Fruit fly (Drosophila melanogaster): ENCODE results near the gene CG31917.
A peak's percentile ranks its signal among the peaks of the same experiment; 100 is the strongest.

CG31917 gene

DNA sequence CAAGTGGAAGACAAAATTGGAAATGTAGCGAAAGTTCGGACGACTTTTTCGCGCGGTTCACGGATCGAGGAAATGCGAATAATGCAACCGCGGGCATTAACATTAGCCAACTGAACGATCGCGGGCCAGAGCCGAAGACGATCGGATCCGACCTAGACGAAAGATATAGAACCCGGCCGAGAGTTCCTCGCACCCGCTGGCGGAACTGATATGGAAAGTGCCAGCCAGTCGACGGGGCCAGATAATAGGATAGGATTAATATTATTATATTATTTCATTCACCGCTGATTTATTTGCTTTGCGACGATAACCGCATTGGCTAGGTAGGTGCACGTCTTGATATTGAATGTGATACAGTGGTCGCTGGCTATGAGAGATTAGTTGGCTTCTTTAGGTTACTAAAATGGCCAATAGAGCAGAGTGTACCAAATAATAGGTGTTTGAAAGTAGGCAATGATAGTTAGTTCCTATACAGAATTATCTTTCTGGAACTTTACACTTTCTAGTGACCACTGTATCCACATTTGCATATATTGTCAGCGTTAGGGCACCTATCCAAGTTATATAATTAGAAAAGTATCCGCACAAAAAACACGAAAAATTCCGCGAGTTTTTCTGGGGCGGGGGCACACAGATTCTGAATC lies 11.1 kb downstream of the CG31917 start (continued):
- TF ChIP-seq fd96Cb (tag; optimal IDR thresholded peaks at IDR 0.05) (peak; percentile 76), Sox100B (GFP tag; optimal IDR thresholded peaks at IDR 0.05) (peak; percentile 30), CG4282 (GFP tag; optimal IDR thresholded peaks at IDR 0.05) (no peak), CG11398 (GFP tag; optimal IDR thresholded peaks at IDR 0.05) (no peak), CG8765 (GFP tag; IDR thresholded peaks at IDR 0.05) (peak; percentile 51; the same call in 1 of the 2 replicates), CG9817 (tag; optimal IDR thresholded peaks at IDR 0.05) (peak; percentile 65), CG4707 (GFP tag; optimal IDR thresholded peaks at IDR 0.05) (peak; percentile 56), twi (tag; optimal IDR thresholded peaks at IDR 0.05) (no peak), Hr39 (optimal IDR thresholded peaks at IDR 0.05) (no peak), zf30C (GFP tag; optimal IDR thresholded peaks at IDR 0.05) (no peak), Jarid2 (GFP tag; optimal IDR thresholded peaks at IDR 0.05) (no peak), ac (GFP tag; optimal IDR thresholded peaks at IDR 0.05) (no peak), lola (GFP tag; optimal IDR thresholded peaks at IDR 0.05) (peak in 1 of 3 experiments; percentile 47), kay (GFP tag; optimal IDR thresholded peaks at IDR 0.05) (no peak), Blimp-1 (GFP tag; optimal IDR thresholded peaks at IDR 0.05) (peak; percentile 62), CG4360 (GFP tag; IDR thresholded peaks at IDR 0.05) (no peak), CG6813 (GFP tag; optimal IDR thresholded peaks at IDR 0.05) (peak; percentile 53), vfl (GFP tag; optimal IDR thresholded peaks at IDR 0.05) (peak; percentile 19), CG14667 (GFP tag; IDR thresholded peaks at IDR 0.05) (peak; percentile 65), Taf1 (GFP tag; IDR thresholded peaks at IDR 0.05) (peak; percentile 68), sna (GFP tag; IDR thresholded peaks at IDR 0.05; ENCODE audit: partially characterized antibody) (no peak), bigmax (GFP tag; optimal IDR thresholded peaks at IDR 0.05) (no peak), Eip74EF (GFP tag; optimal IDR thresholded peaks at IDR 0.05) (no peak), CG7372 (GFP tag; IDR thresholded peaks at IDR 0.05) (peak; percentile 63), row (GFP tag; IDR thresholded peaks at IDR 0.05) (peak; percentile 80), seq (GFP tag; IDR thresholded peaks at IDR 0.05) (peak; percentile 44; the same call in 1 of the 2 replicates), nom (GFP tag; optimal IDR thresholded peaks at IDR 0.05) (no peak), h (optimal IDR thresholded peaks at IDR 0.05) (no peak), CG17359 (tag; optimal IDR thresholded peaks at IDR 0.05) (peak; percentile 78), CG34376 (GFP tag; optimal IDR thresholded peaks at IDR 0.05) (peak; percentile 42), bowl (GFP tag; IDR thresholded peaks at IDR 0.05) (no peak), Dip3 (GFP tag; optimal IDR thresholded peaks at IDR 0.05) (peak; percentile 62), fd64A (GFP tag; optimal IDR thresholded peaks at IDR 0.05) (peak; percentile 2), sug (tag; optimal IDR thresholded peaks at IDR 0.05) (peak; percentile 26), D (optimal IDR thresholded peaks at IDR 0.05) (no peak), D (GFP tag; optimal IDR thresholded peaks at IDR 0.05) (peak; percentile 41), gcm (GFP tag; optimal IDR thresholded peaks at IDR 0.05) (no peak), CG11723 (GFP tag; optimal IDR thresholded peaks at IDR 0.05) (peak; percentile 39), Trl (optimal IDR thresholded peaks at IDR 0.05) (no peak), Trl (GFP tag; optimal IDR thresholded peaks at IDR 0.05) (peak; percentile 72), dm (GFP tag; optimal IDR thresholded peaks at IDR 0.05) (no peak), CG17568 (GFP tag; optimal IDR thresholded peaks at IDR 0.05) (peak; percentile 45), CG3407 (GFP tag; optimal IDR thresholded peaks at IDR 0.05) (no peak), ham (GFP tag; IDR thresholded peaks at IDR 0.05) (no peak), salm (tag; optimal IDR thresholded peaks at IDR 0.05) (peak; percentile 59), CG17829 (tag; optimal IDR thresholded peaks at IDR 0.05) (peak; percentile 30), lmd (GFP tag; IDR thresholded peaks at IDR 0.05) (peak; percentile 82), CG6175 (GFP tag; IDR thresholded peaks at IDR 0.05) (0 out of 3 replicates have a peak, but pooled peaks have one; percentile 48), Hr78 (GFP tag; optimal IDR thresholded peaks at IDR 0.05) (no peak), exex (tag; optimal IDR thresholded peaks at IDR 0.05) (peak; percentile 77)

All from whole organism, embryonic.